Worm (Caenorhabditis elegans) whole organism, early embryonic: Measurements from ENCODE around the gene skpo-1.

Experiments
- hnd-1 ChIP-seq: sonication (generic microtip); optimal IDR thresholded peaks from 2 replicates; lab custom pipeline; 2016; ENCODE audit warnings: missing genetic modification characterization, missing compliant biosample characterization
- tbx-11 ChIP-seq: fragments of 200-800 bp; sonication (Bioruptor generic); IDR thresholded peaks from 2 replicates; pipeline ENCODE4 v1.3.6; 2022; ENCODE audit warnings: missing genetic modification characterization, missing compliant biosample characterization

ce11 chrII:8442176-8442575, 37.5 kb upstream of the skpo-1 start:
- peak; percentile 19; the same call in 1 of the 2 replicates for TF ChIP-seq tbx-11 (GFP tag; lab: Robert Waterston, UW)
- TF ChIP-seq hnd-1 (tag; lab: Kevin White, UChicago), result no peak
